Worm (Caenorhabditis elegans) whole organism, L2 larva: Measurements from ENCODE around the gene cyp-13A8.

Experiments used
- aly-2 ChIP-seq: fragments of 150-350 bp; optimal IDR thresholded peaks from 2 replicates; lab custom pipeline; 2014; ENCODE audit warnings: missing biosample characterization, missing genetic modification characterization
- ceh-82 ChIP-seq: fragments of 150-350 bp; optimal IDR thresholded peaks from 2 replicates; lab custom pipeline; 2014; ENCODE audit warnings: missing biosample characterization, missing genetic modification characterization
- dmd-4 ChIP-seq: sonication (generic microtip); optimal IDR thresholded peaks from 2 replicates; lab custom pipeline; 2017; ENCODE audit warnings: missing biosample characterization, missing genetic modification characterization
- egl-27 ChIP-seq: sonication (generic microtip); optimal IDR thresholded peaks from 3 replicates; lab custom pipeline; 2017; ENCODE audit warnings: missing biosample characterization, missing genetic modification reagents, missing genetic modification characterization
- elt-1 ChIP-seq: fragments of 150-350 bp; optimal IDR thresholded peaks from 2 replicates; lab custom pipeline; 2014; ENCODE audit warnings: missing biosample characterization, missing genetic modification characterization
- fos-1 ChIP-seq: fragments of 150-350 bp; optimal IDR thresholded peaks from 2 replicates; lab custom pipeline; 2014; ENCODE audit warnings: missing biosample characterization, missing genetic modification characterization
- lin-11 ChIP-seq: fragments of 150-350 bp; sonication (generic microtip); optimal IDR thresholded peaks from 2 replicates; lab custom pipeline; 2014; ENCODE audit warnings: missing biosample characterization, missing genetic modification characterization, inconsistent platforms, mixed read lengths
- nhr-11 ChIP-seq: fragments of 150-350 bp; optimal IDR thresholded peaks from 2 replicates; lab custom pipeline; 2014; ENCODE audit warnings: missing biosample characterization, missing genetic modification characterization
- nhr-25 ChIP-seq: fragments of 150-350 bp; sonication (generic microtip); optimal IDR thresholded peaks from 3 replicates; lab custom pipeline; 2014; ENCODE audit warnings: missing biosample characterization, missing genetic modification characterization
- nhr-6 ChIP-seq: fragments of 150-350 bp; optimal IDR thresholded peaks from 2 replicates; lab custom pipeline; 2014; ENCODE audit warnings: missing biosample characterization, missing genetic modification characterization
- nhr-77 ChIP-seq: fragments of 150-350 bp; optimal IDR thresholded peaks from 2 replicates; lab custom pipeline; 2014; ENCODE audit warnings: missing biosample characterization, missing genetic modification characterization
- skn-1 ChIP-seq: sonication (generic microtip); optimal IDR thresholded peaks from 2 replicates; lab custom pipeline; 2017; ENCODE audit warnings: missing biosample characterization, missing genetic modification characterization
- ztf-11 ChIP-seq: sonication (generic microtip); optimal IDR thresholded peaks from 2 replicates; lab custom pipeline; 2017; ENCODE audit warnings: missing biosample characterization, missing genetic modification characterization

- TF ChIP-seq nhr-25 (tag; lab: Kevin White, UChicago), result no peak
- TF ChIP-seq ceh-82, result no peak
- no peak for TF ChIP-seq ztf-11 (tag; lab: Kevin White, UChicago)
- no peak for TF ChIP-seq fos-1 (tag; lab: Kevin White, UChicago)
- TF ChIP-seq nhr-77 (tag; lab: Kevin White, UChicago), result no peak
- no peak for TF ChIP-seq egl-27 (tag; lab: Kevin White, UChicago)
- TF ChIP-seq nhr-6 (tag; lab: Kevin White, UChicago), result no peak
- no peak for TF ChIP-seq aly-2
- TF ChIP-seq nhr-11 (tag; lab: Kevin White, UChicago), result no peak
- no peak for TF ChIP-seq dmd-4 (tag; lab: Kevin White, UChicago)
- TF ChIP-seq elt-1 (tag; lab: Kevin White, UChicago), result no peak
- TF ChIP-seq skn-1 (tag; lab: Kevin White, UChicago), result no peak
- TF ChIP-seq lin-11 (tag; lab: Kevin White, UChicago), result no peak
These were observed 48.3 kb upstream of the cyp-13A8 start, which contains the start of gene chil-4 for ce11 chrII:9855620-9856019.
